Worm (Caenorhabditis elegans): Measurements from ENCODE around the gene R08A2.7.

R08A2.7 gene

DNA sequence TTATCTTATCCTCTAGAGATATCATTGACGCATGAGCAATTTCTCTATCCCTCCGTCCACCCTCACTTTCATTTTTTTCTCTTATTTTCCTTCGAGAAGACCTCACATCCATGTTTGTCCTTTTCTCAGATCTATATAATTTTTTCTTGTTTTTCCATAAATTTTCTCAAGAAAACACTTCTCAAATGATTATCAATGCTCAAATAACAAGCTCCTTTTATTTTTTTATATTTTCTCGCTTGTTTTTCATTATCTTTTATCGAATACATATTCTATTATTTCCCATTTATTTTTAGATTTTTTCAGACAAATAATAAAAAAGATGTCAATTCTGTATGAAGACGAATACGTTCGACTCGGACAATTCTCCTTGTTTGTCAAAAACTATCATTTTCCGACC lies at the start of gene R08A2.7:
TSS of gene R08A2.7 (plus strand) at position 301 of the 400 bp plus-strand sequence.
- no peak for TF ChIP-seq dao-5 (tag; optimal IDR thresholded peaks at IDR 0.05)
- TF ChIP-seq him-1 (tag; optimal IDR thresholded peaks at IDR 0.05) = no peak
- no peak for TF ChIP-seq W03F9.2 (tag; optimal IDR thresholded peaks at IDR 0.05)

DNA sequence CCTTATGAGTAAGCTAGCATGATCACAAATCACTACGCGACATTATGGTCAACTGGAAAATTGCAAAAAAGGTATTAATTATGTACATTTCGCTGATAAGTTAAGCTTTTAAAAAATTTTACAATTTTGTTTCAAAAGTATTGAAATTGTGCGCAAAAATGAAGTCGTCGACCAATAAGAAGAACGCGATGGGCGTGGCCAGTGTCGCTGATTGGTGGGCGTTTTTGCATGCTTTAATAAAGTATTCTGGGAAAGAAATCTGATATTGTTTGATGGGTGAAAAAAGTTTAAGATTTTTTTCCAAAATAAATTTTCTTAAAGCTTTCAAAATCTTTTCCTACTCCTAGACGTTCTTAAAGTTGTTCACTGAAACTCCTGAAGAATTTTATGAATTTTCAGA lies 44.8 kb upstream of the R08A2.7 start:
- TF ChIP-seq dao-5 (tag; optimal IDR thresholded peaks at IDR 0.05) = no peak
- TF ChIP-seq him-1 (tag; optimal IDR thresholded peaks at IDR 0.05) = no peak
- no peak for TF ChIP-seq W03F9.2 (tag; optimal IDR thresholded peaks at IDR 0.05)

DNA sequence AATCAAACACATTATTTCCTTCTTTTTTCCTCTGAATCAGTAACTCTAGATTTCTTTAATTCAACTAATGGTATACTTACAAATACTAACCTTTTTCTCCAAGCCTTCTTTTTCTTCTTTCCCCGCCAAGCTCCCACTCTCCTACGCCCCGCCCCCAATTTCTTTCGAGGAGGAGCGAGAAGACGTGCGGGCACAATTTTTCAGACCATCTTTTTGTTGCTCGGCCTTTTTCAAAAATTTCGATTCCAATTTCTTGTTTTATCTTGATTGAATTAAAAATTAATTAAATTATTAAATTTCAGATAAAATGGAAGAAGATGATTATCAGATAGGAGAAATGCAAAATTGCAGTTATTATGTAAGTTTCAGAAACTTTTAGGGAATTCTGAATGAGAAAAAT lies 43.1 kb upstream of the R08A2.7 start, which contains the start of gene C47E8.3:
TSS of gene C47E8.3 (plus strand) at position 301 of the 400 bp plus-strand sequence.
- TF ChIP-seq dao-5 (tag; optimal IDR thresholded peaks at IDR 0.05) (no peak), him-1 (tag; optimal IDR thresholded peaks at IDR 0.05) (no peak), W03F9.2 (tag; optimal IDR thresholded peaks at IDR 0.05) (no peak)

DNA sequence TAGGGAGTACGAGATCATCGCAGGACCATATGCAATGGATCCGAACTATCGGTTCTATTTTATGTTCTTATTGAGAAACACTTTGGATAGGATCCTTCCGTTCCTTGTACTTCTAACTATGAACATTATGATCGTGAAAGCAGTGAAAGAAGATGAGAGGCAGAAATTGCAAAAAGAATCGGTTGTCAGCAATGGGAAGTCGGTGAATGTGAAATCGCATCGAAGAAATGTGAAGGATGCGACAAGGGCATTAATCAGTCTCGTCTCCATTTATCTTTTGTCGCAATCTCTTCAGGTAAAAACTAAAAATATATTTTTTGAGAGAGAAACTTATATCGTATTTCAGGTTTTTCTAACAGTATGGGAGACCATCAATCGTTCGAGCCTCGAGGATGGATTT lies 40.2 kb upstream of the R08A2.7 start:
- TF ChIP-seq him-1 (tag; optimal IDR thresholded peaks at IDR 0.05) = no peak
- no peak for TF ChIP-seq dao-5 (tag; optimal IDR thresholded peaks at IDR 0.05)
- no peak for TF ChIP-seq W03F9.2 (tag; optimal IDR thresholded peaks at IDR 0.05)

DNA sequence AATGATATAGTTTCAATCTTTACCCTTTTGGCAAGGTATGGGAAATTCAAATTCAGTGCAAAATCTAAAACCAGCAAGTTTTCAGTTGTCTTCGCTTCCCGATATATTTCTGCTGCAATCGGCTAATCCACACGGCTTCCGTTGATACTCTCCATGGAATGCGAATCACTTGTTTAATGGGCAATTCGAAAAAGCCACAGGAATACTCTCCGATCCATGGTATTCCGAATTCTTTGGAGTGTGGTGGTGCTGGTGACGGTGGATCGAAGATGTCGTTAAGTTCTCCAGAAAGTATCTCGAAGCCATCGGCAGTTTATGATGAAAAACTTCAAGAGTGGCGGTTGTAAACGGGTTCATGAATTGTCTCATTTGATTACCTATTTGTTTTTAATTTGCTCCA lies 39.8 kb upstream of the R08A2.7 start:
- no peak for TF ChIP-seq W03F9.2 (tag; optimal IDR thresholded peaks at IDR 0.05)
- no peak for TF ChIP-seq dao-5 (tag; optimal IDR thresholded peaks at IDR 0.05)
- TF ChIP-seq him-1 (tag; optimal IDR thresholded peaks at IDR 0.05) = no peak

DNA sequence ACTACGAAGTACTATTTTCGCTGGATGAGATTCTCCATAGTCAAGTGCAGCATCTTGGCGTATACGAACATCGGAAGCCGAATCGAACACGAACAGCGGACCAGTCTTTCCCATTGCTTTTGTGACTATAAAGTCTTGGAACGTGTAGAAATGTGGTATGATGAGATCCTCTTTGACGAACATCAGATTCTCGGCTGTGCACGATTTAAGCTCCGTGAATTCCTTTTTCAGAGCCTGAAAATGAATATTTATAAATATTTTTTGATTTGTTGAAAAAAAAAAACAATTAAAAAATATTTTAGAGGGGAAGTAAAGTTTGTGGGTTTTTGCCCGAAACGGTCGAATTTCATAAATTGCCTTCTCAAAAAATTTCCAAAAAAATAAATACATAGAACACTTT lies 39.2 kb upstream of the R08A2.7 start:
- TF ChIP-seq him-1 (tag; optimal IDR thresholded peaks at IDR 0.05) (no peak), dao-5 (tag; optimal IDR thresholded peaks at IDR 0.05) (no peak), W03F9.2 (tag; optimal IDR thresholded peaks at IDR 0.05) (no peak)

DNA sequence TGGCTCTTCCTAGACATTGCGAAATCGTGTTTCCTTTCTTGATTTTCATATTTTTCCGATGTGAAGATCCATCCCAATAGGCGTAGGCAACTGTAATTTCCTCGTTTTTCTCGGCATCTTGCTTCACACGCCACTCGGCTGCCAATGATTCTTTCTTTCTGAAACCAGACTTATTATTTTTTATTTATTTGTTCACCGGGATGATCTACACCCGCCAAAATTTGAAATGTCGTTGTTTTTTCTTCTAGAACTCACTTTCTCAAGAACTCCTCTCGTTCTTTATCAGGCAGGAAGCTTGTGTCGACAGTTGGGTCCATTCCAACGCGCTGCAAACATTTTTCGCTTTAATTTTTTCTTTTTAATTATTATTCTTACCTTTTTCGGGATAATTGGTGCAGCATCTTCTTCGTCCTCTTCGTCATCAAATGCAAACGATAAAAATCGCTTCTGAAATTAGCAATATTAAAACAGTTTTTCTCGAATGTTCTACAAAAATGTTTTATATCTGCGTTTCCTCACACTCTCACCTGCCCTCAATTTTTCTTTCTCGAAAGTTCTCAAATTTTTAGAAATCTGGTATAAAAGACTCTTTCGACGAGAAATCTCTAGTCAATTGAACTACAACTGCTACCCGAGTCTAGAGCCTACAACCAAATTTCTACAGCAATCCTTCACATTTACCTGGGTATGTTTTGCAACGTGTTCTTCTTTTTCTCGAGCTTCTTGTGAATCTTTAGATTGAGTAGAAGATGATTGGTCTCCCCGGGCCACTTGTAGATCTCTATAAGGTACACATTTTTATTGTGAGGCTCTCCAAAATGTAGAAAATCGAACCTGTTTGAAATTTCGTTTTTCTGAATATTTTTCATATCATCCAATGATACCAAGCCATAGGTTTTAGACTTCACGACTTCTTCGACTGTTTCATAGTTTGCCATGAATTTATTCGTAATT lies 38.5 kb upstream of the R08A2.7 start, which contains the start of gene hsp-90:
TSS of gene hsp-90 (plus strand) at position 560 of the 954 bp plus-strand sequence.
- no peak for TF ChIP-seq him-1 (tag; optimal IDR thresholded peaks at IDR 0.05)
- TF ChIP-seq W03F9.2 (tag; optimal IDR thresholded peaks at IDR 0.05) = no peak
- TF ChIP-seq dao-5 (tag; optimal IDR thresholded peaks at IDR 0.05) = no peak

DNA sequence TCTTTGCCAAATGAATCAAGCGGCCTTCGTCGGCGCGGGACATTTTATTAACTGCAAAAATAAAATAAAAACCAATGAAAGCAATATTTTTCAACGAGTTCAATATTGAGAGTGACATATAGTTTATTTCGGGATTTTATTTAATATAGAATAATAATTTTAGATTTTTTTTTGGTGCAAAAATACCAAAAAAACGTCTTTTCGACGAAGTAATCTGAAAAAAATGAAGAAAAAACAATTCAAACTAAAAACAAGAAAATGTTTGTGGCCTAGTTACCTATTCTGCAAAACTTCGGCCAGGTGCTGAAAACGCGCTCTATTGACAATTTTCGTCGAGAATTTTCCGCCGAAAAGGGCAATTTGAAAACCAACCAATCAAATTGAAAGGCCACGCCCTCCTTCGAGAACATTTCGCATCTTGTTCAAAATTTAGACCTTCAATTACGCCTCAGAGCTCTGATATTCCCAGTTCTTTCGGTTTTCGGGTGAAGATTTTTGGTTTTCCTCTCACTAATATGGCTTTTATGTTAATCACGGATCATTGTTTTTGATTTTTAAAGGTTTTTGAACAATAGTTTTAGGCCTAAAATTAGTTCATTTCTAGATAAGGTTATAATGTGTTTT lies 37.6 kb upstream of the R08A2.7 start, which contains the start of gene C47E8.4:
TSS of gene C47E8.4 (minus strand) at position 51 of the 624 bp plus-strand sequence.
- TF ChIP-seq dao-5 (tag; optimal IDR thresholded peaks at IDR 0.05) (no peak), him-1 (tag; optimal IDR thresholded peaks at IDR 0.05) (peak; percentile 96), W03F9.2 (tag; optimal IDR thresholded peaks at IDR 0.05) (peak; percentile 94)

DNA sequence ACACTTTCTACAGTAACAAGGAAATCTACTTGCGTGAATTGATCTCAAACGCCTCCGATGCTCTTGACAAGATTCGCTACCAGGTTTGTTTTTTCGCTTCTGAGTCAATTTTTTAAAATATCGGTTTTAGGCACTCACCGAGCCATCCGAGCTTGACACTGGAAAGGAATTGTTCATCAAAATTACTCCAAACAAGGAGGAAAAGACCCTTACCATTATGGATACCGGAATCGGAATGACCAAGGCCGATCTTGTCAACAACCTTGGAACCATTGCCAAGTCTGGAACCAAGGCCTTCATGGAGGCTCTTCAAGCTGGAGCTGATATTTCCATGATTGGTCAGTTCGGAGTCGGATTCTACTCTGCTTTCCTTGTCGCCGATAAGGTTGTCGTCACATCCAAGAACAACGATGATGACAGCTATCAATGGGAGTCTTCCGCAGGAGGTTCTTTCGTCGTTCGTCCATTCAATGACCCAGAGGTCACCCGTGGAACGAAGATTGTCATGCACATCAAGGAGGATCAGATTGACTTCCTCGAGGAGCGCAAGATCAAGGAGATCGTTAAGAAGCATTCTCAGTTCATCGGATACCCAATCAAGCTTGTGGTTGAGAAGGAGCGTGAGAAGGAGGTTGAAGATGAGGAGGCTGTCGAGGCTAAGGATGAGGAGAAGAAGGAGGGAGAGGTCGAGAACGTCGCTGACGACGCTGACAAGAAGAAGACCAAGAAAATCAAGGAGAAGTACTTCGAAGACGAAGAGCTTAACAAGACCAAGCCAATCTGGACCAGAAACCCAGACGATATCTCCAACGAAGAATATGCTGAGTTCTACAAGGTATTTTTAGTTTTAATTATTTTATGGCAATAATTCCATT lies 36.7 kb upstream of the R08A2.7 start:
- no peak for TF ChIP-seq him-1 (tag; optimal IDR thresholded peaks at IDR 0.05)
- no peak for TF ChIP-seq W03F9.2 (tag; optimal IDR thresholded peaks at IDR 0.05)

DNA sequence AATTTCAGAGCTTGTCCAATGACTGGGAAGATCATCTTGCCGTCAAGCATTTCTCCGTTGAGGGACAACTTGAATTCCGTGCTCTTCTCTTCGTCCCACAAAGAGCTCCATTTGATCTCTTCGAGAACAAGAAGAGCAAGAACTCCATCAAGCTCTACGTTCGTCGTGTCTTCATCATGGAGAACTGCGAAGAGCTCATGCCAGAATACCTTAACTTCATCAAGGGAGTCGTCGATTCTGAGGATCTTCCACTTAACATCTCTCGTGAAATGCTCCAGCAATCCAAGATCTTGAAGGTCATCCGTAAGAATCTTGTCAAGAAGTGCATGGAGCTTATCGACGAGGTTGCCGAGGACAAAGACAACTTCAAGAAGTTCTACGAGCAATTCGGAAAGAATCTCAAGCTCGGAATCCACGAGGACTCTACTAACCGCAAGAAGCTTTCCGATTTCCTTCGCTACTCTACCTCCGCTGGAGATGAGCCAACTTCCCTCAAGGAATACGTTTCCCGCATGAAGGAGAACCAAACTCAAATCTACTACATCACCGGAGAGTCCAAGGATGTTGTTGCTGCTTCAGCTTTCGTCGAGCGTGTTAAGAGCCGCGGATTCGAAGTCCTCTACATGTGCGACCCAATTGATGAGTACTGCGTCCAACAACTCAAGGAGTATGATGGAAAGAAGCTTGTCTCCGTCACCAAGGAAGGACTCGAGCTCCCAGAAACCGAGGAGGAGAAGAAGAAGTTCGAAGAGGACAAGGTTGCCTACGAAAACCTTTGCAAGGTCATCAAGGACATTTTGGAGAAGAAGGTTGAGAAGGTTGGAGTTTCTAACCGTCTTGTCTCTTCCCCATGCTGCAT lies 35.8 kb upstream of the R08A2.7 start:
- TF ChIP-seq W03F9.2 (tag; optimal IDR thresholded peaks at IDR 0.05) (no peak), dao-5 (tag; optimal IDR thresholded peaks at IDR 0.05) (no peak), him-1 (tag; optimal IDR thresholded peaks at IDR 0.05) (no peak)

DNA sequence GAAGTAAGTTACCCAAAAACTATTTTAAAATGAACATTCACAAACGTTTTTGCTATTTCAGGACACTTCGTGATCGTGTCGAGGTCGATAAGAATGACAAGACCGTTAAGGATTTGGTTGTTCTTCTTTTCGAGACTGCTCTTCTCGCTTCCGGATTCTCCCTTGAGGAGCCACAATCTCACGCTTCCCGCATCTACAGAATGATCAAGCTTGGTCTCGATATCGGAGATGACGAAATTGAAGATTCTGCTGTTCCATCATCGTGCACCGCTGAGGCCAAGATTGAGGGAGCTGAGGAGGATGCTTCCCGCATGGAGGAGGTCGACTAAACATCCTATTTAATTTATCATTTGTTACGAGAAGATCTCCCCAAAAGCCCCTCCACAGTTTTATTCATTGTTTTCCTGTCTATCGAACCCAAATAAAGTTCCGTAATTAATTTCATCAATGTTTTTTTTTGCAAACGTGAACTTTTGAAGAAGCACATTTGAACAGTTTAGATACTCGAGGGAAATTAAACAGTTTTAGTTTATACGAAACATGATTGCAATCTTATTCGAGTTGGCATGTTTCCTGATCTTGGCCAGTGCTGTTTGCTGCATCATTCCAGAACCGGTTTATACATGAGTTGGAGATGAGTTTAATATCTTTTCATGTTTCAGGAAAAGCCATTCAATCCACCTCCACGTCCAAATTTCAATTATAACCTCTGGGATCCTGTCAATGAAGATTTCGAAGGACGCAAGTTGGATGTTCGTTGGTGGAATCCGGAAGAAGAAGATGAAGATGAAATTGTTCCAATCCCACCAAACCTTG lies 34.8 kb upstream of the R08A2.7 start, which contains the start of gene C47E8.11:
TSS of gene C47E8.11 (plus strand) at position 520 of the 816 bp plus-strand sequence.
- TF ChIP-seq him-1 (tag; optimal IDR thresholded peaks at IDR 0.05) (no peak), W03F9.2 (tag; optimal IDR thresholded peaks at IDR 0.05) (peak; percentile 48), dao-5 (tag; optimal IDR thresholded peaks at IDR 0.05) (no peak)
